Fruit fly (Drosophila melanogaster) whole organism, embryonic: ENCODE data around the gene Polr3G.

Source experiments
- CG10543 ChIP-seq: fragments of 200-800 bp; sonication (Bioruptor generic); optimal IDR thresholded peaks from 3 replicates; lab custom pipeline; 2017; ENCODE audit warnings: missing biosample characterization, mild to moderate bottlenecking, missing genetic modification characterization, moderate library complexity
- CG12769 ChIP-seq: fragments of 200-800 bp; sonication (Bioruptor generic); optimal IDR thresholded peaks from 2 replicates; lab custom pipeline; 2019; ENCODE audit warnings: missing biosample characterization, mild to moderate bottlenecking, missing genetic modification characterization, moderate library complexity
- CG13287 ChIP-seq: fragments of 200-800 bp; sonication (Bioruptor generic); IDR thresholded peaks from 2 replicates; pipeline ENCODE4 v1.3.6; 2022; ENCODE audit warnings: missing biosample characterization, missing genetic modification characterization; ENCODE audit not compliant: partially characterized antibody
- CG15073 ChIP-seq: fragments of 200-800 bp; sonication (Bioruptor generic); optimal IDR thresholded peaks from 2 replicates; lab custom pipeline; 2016; ENCODE audit warnings: missing biosample characterization, missing genetic modification characterization
- CG1647 ChIP-seq: fragments of 200-800 bp; sonication (Bioruptor generic); optimal IDR thresholded peaks from 3 replicates; lab custom pipeline; 2016; ENCODE audit warnings: missing biosample characterization, missing genetic modification characterization
- CG16779 ChIP-seq: fragments of 200-800 bp; sonication (Bioruptor generic); IDR thresholded peaks from 2 replicates; pipeline ENCODE4 v1.3.6; 2022; ENCODE audit warnings: missing biosample characterization, missing genetic modification characterization
- CG16813 ChIP-seq: fragments of 200-800 bp; sonication (Bioruptor generic); IDR thresholded peaks from 3 replicates; pipeline ENCODE4 v1.3.6; 2022; ENCODE audit warnings: missing biosample characterization, missing genetic modification characterization; ENCODE audit not compliant: partially characterized antibody
- CG2202 ChIP-seq: fragments of 200-800 bp; sonication (Bioruptor generic); optimal IDR thresholded peaks from 2 replicates; lab custom pipeline; 2018; ENCODE audit warnings: missing biosample characterization, mild to moderate bottlenecking, missing genetic modification characterization
- CG2712 ChIP-seq: fragments of 200-800 bp; optimal IDR thresholded peaks from 3 replicates; lab custom pipeline; 2019; ENCODE audit warnings: missing biosample characterization, mild to moderate bottlenecking, missing genetic modification characterization, moderate library complexity
- CG30020 ChIP-seq: fragments of 200-800 bp; optimal IDR thresholded peaks from 2 replicates; lab custom pipeline; 2019; ENCODE audit warnings: missing biosample characterization, mild to moderate bottlenecking, missing genetic modification characterization, moderate library complexity
- CG32532 ChIP-seq: fragments of 200-800 bp; sonication (Bioruptor generic); IDR thresholded peaks from 2 replicates; pipeline ENCODE4 v1.3.6; 2022; ENCODE audit warnings: missing biosample characterization, missing genetic modification characterization
- CG32767 ChIP-seq: fragments of 200-800 bp; sonication (Bioruptor generic); IDR thresholded peaks from 2 replicates; pipeline ENCODE4 v1.3.6; 2022; ENCODE audit warnings: missing biosample characterization, missing genetic modification characterization
- CG32772 ChIP-seq: fragments of 200-800 bp; sonication (Bioruptor generic); IDR thresholded peaks from 2 replicates; pipeline ENCODE4 v1.3.6; 2022; ENCODE audit warnings: missing biosample characterization, missing genetic modification characterization
- CG34224 ChIP-seq: fragments of 200-800 bp; sonication (Bioruptor generic); IDR thresholded peaks from 3 replicates; pipeline ENCODE4 v1.3.6; 2022; ENCODE audit warnings: missing biosample characterization, missing genetic modification characterization; ENCODE audit not compliant: partially characterized antibody
- CG34422 ChIP-seq: fragments of 200-800 bp; sonication (Bioruptor generic); IDR thresholded peaks from 3 replicates; pipeline ENCODE4 v1.3.6; 2022; ENCODE audit warnings: missing biosample characterization, missing genetic modification characterization
- CG42726 ChIP-seq: fragments of 200-800 bp; sonication (Bioruptor generic); IDR thresholded peaks from 2 replicates; pipeline ENCODE4 v1.3.6; 2022; ENCODE audit warnings: missing biosample characterization, missing genetic modification characterization; ENCODE audit not compliant: partially characterized antibody
- CG6175 ChIP-seq: fragments of 200-800 bp; sonication (Bioruptor generic); IDR thresholded peaks from 3 replicates; pipeline ENCODE4 v1.3.6; 2022; ENCODE audit warnings: missing biosample characterization, missing genetic modification characterization
- CG7745 ChIP-seq: fragments of 200-800 bp; sonication (Bioruptor generic); optimal IDR thresholded peaks from 2 replicates; lab custom pipeline; 2018; ENCODE audit warnings: missing biosample characterization, mild to moderate bottlenecking, missing genetic modification characterization, moderate library complexity
- CG8388 ChIP-seq: fragments of 200-800 bp; sonication (Bioruptor generic); optimal IDR thresholded peaks from 2 replicates; lab custom pipeline; 2019; ENCODE audit warnings: missing biosample characterization, mild to moderate bottlenecking, missing genetic modification characterization, moderate library complexity
- CG8765 ChIP-seq: fragments of 200-800 bp; sonication (Bioruptor generic); IDR thresholded peaks from 2 replicates; pipeline ENCODE4 v1.3.6; 2022; ENCODE audit warnings: missing biosample characterization, missing genetic modification characterization
- CG8924 ChIP-seq: fragments of 200-800 bp; optimal IDR thresholded peaks from 3 replicates; lab custom pipeline; 2019; ENCODE audit warnings: missing biosample characterization, mild to moderate bottlenecking, missing genetic modification characterization, moderate library complexity
- CTCF ChIP-seq: fragments of 200-800 bp; sonication (Bioruptor generic); optimal IDR thresholded peaks from 2 replicates; lab custom pipeline; 2017; ENCODE audit warnings: missing biosample characterization, mild to moderate bottlenecking, missing genetic modification characterization, moderate library complexity
- Eip74EF ChIP-seq, 2 experiments: fragments of 200-800 bp in 1 of 2; fragments of >200 bp in 1 of 2; sonication (Bioruptor generic) in 1 of 2; optimal IDR thresholded peaks; 2 replicates each; lab custom pipeline; 2017 to 2019; ENCODE audit warnings: missing biosample characterization in 2 of 2, missing genetic modification characterization in 2 of 2, mild to moderate bottlenecking in 1 of 2, moderate library complexity in 1 of 2
- HLHmδ ChIP-seq: fragments of 200-800 bp; sonication (Bioruptor generic); optimal IDR thresholded peaks from 2 replicates; lab custom pipeline; 2018; ENCODE audit warnings: missing biosample characterization, mild to moderate bottlenecking, missing genetic modification characterization, moderate library complexity
- Jarid2 ChIP-seq: fragments of 200-800 bp; sonication (Bioruptor generic); optimal IDR thresholded peaks from 3 replicates; lab custom pipeline; 2017; ENCODE audit warnings: mild to moderate bottlenecking, missing biosample characterization, missing genetic modification reagents, missing genetic modification characterization
- Med ChIP-seq: fragments of 200-800 bp; sonication (Bioruptor generic); peaks from one replicate; lab custom pipeline; 2016; ENCODE audit warnings: missing biosample characterization, missing genetic modification characterization, mild to moderate bottlenecking, inconsistent platforms, moderate library complexity
- Opbp ChIP-seq: fragments of 200-800 bp; sonication (Bioruptor generic); IDR thresholded peaks from 3 replicates; pipeline ENCODE4 v1.3.6; 2022; ENCODE audit warnings: missing biosample characterization, missing genetic modification characterization; ENCODE audit not compliant: partially characterized antibody
- Rfx ChIP-seq: fragments of 200-800 bp; sonication (Bioruptor generic); IDR thresholded peaks from 2 replicates; pipeline ENCODE4 v1.3.6; 2022; ENCODE audit warnings: missing biosample characterization, missing genetic modification characterization
- Scr ChIP-seq: fragments of 200-800 bp; sonication (Bioruptor generic); IDR thresholded peaks from 2 replicates; pipeline ENCODE4 v1.3.6; 2022; ENCODE audit warnings: missing biosample characterization, missing genetic modification characterization; ENCODE audit not compliant: partially characterized antibody
- Trl ChIP-seq, 3 experiments: fragments of >200 bp in 2 of 3; fragments of 200-800 bp in 1 of 3; sonication (Bioruptor generic) in 1 of 3; optimal IDR thresholded peaks; 2 replicates in 1 of 3; 3 replicates in 2 of 3; lab custom pipeline; 2016 to 2017; ENCODE audit warnings: missing biosample characterization in 1 of 3, missing genetic modification characterization in 1 of 3
- aop ChIP-seq: fragments of 200-800 bp; sonication (Bioruptor generic); IDR thresholded peaks from 2 replicates; pipeline ENCODE4 v1.3.6; 2022; ENCODE audit warnings: missing biosample characterization, missing genetic modification characterization
- ato ChIP-seq: fragments of 200-800 bp; sonication (Bioruptor generic); IDR thresholded peaks from 2 replicates; pipeline ENCODE4 v1.3.6; 2022; ENCODE audit warnings: missing biosample characterization, missing genetic modification characterization; ENCODE audit not compliant: partially characterized antibody
- bbx ChIP-seq: fragments of 200-800 bp; sonication (Bioruptor generic); IDR thresholded peaks from 2 replicates; pipeline ENCODE4 v1.3.6; 2022; ENCODE audit warnings: missing biosample characterization, missing genetic modification characterization; ENCODE audit not compliant: partially characterized antibody
- bigmax ChIP-seq: fragments of 200-800 bp; sonication (Bioruptor generic); optimal IDR thresholded peaks from 2 replicates; lab custom pipeline; 2018; ENCODE audit warnings: missing biosample characterization, mild to moderate bottlenecking, missing genetic modification characterization
- chinmo ChIP-seq: fragments of 200-800 bp; sonication (Bioruptor generic); IDR thresholded peaks from 4 replicates; pipeline ENCODE4 v1.3.6; 2022; ENCODE audit warnings: missing biosample characterization, missing genetic modification characterization; ENCODE audit not compliant: partially characterized antibody
- fd102C ChIP-seq: fragments of 200-800 bp; sonication (Bioruptor generic); optimal IDR thresholded peaks from 2 replicates; lab custom pipeline; 2018; ENCODE audit warnings: missing biosample characterization, mild to moderate bottlenecking, missing genetic modification characterization, moderate library complexity
- gcm ChIP-seq: fragments of 200-800 bp; sonication (Bioruptor generic); optimal IDR thresholded peaks from 2 replicates; lab custom pipeline; 2019; ENCODE audit warnings: missing biosample characterization, mild to moderate bottlenecking, missing genetic modification characterization, moderate library complexity
- insv ChIP-seq, 2 experiments: fragments of 200-800 bp; sonication (Bioruptor generic); optimal IDR thresholded peaks; 3 replicates each; lab custom pipeline; 2016 to 2018; ENCODE audit warnings: missing biosample characterization in 2 of 2, missing genetic modification characterization in 2 of 2
- kni ChIP-seq: fragments of 200-800 bp; sonication (Bioruptor generic); optimal IDR thresholded peaks from 3 replicates; lab custom pipeline; 2017; ENCODE audit warnings: mild to moderate bottlenecking, missing biosample characterization, missing genetic modification reagents, missing genetic modification characterization
- nmo ChIP-seq: fragments of 200-800 bp; sonication (Bioruptor generic); optimal IDR thresholded peaks from 2 replicates; lab custom pipeline; 2018; ENCODE audit warnings: missing biosample characterization, mild to moderate bottlenecking, missing genetic modification characterization, moderate library complexity
- nom ChIP-seq: fragments of 200-800 bp; sonication (Bioruptor generic); optimal IDR thresholded peaks from 2 replicates; lab custom pipeline; 2017; ENCODE audit warnings: missing biosample characterization, missing genetic modification characterization, mild to moderate bottlenecking, moderate library complexity, missing genetic modification reagents
- peb ChIP-seq: fragments of 200-800 bp; sonication (Bioruptor generic); IDR thresholded peaks from 2 replicates; pipeline ENCODE4 v1.3.6; 2022; ENCODE audit warnings: missing biosample characterization, missing genetic modification characterization
- pros ChIP-seq: fragments of 200-800 bp; sonication (Bioruptor generic); optimal IDR thresholded peaks from 3 replicates; lab custom pipeline; 2019; ENCODE audit warnings: missing biosample characterization, mild to moderate bottlenecking, missing genetic modification characterization, moderate library complexity
- psq ChIP-seq: fragments of 200-800 bp; sonication (Bioruptor generic); optimal IDR thresholded peaks from 2 replicates; lab custom pipeline; 2017; ENCODE audit warnings: missing biosample characterization, missing genetic modification characterization
- rib ChIP-seq: fragments of 200-800 bp; sonication (Bioruptor generic); IDR thresholded peaks from 2 replicates; pipeline ENCODE4 v1.3.6; 2022; ENCODE audit warnings: missing biosample characterization, missing genetic modification characterization
- sens ChIP-seq: fragments of 200-800 bp; sonication (Bioruptor generic); peaks from one replicate; lab custom pipeline; 2016; ENCODE audit warnings: missing biosample characterization, missing genetic modification characterization
- sim ChIP-seq: fragments of 200-800 bp; sonication (Bioruptor generic); IDR thresholded peaks from 2 replicates; pipeline ENCODE4 v1.3.6; 2022; ENCODE audit warnings: missing biosample characterization, missing genetic modification characterization
- tna ChIP-seq: fragments of 200-800 bp; sonication (Bioruptor generic); IDR thresholded peaks from 2 replicates; pipeline ENCODE4 v1.3.6; 2022; ENCODE audit warnings: missing biosample characterization, missing genetic modification characterization; ENCODE audit not compliant: partially characterized antibody

The Polr3G gene

dm6 chr3L:17379311-17379710 is 47.6 kb downstream of the Polr3G start, which contains the start of gene Cad74A (continued):
- TF ChIP-seq CG8388 (GFP tag; lab: Kevin White, UChicago) (no peak), CG32532 (GFP tag; lab: Robert Waterston, UW) (peak; percentile 52; the same call in 1 of the 2 replicates), Scr (GFP tag; lab: Robert Waterston, UW) (peak; percentile 18; the same call in 1 of the 2 replicates), Eip74EF (GFP tag; optimal IDR thresholded peaks at IDR 0.05; lab: Kevin White, UChicago) (peak in 1 of 2 experiments; percentile 5), CG2712 (tag; lab: Kevin White, UChicago) (peak; percentile 20), nom (GFP tag; lab: Kevin White, UChicago) (no peak), CG7745 (tag; lab: Kevin White, UChicago) (no peak), CG42726 (GFP tag; lab: Robert Waterston, UW) (peak; percentile 39; the same call in 1 of the 2 replicates), aop (GFP tag; lab: Robert Waterston, UW) (0 out of 2 replicates have a peak, but pooled peaks have one; percentile 2), gcm (GFP tag; lab: Kevin White, UChicago) (peak; percentile 37), nmo (GFP tag; lab: Kevin White, UChicago) (no peak), fd102C (GFP tag; lab: Kevin White, UChicago) (no peak), peb (no peak), CG16813 (GFP tag; lab: Robert Waterston, UW) (no peak), Jarid2 (peak; percentile 79), Trl (optimal IDR thresholded peaks at IDR 0.05; lab: Kevin White, UChicago) (peak; percentile 16 to 29), Trl (GFP tag; optimal IDR thresholded peaks at IDR 0.05; lab: Kevin White, UChicago) (peak; percentile 5), chinmo (GFP tag; lab: Robert Waterston, UW) (peak; percentile 97), CG34224 (GFP tag; lab: Robert Waterston, UW) (peak; percentile 30; the same call in 2 of the 3 replicates), CG8924 (peak; percentile 2), tna (0 out of 2 replicates have a peak, but pooled peaks have one; percentile 47), sim (GFP tag; lab: Robert Waterston, UW) (0 out of 2 replicates have a peak, but pooled peaks have one; percentile 52), CG32767 (GFP tag; lab: Robert Waterston, UW) (no peak), CG32772 (no peak), CG1647 (no peak), CG13287 (peak; percentile 57), CG34422 (GFP tag; lab: Robert Waterston, UW) (peak; percentile 70; the same call in 1 of the 3 replicates), sens (GFP tag; lab: Kevin White, UChicago) (peak; percentile 55), CG12769 (peak; percentile 57), CG16779 (GFP tag; lab: Robert Waterston, UW) (0 out of 2 replicates have a peak, but pooled peaks have one; percentile 31), CG8765 (0 out of 2 replicates have a peak, but pooled peaks have one; percentile 21), Rfx (GFP tag; lab: Robert Waterston, UW) (0 out of 2 replicates have a peak, but pooled peaks have one; percentile 19), HLHmδ (peak; percentile 27), pros (GFP tag; lab: Kevin White, UChicago) (peak; percentile 27), CG30020 (tag; lab: Kevin White, UChicago) (no peak), bbx (GFP tag; lab: Robert Waterston, UW) (peak; percentile 30; the same call in 1 of the 2 replicates), CG6175 (0 out of 3 replicates have a peak, but pooled peaks have one; percentile 44), Opbp (GFP tag; lab: Robert Waterston, UW) (peak; percentile 50; the same call in 1 of the 3 replicates), bigmax (GFP tag; lab: Kevin White, UChicago) (no peak), Med (GFP tag; lab: Kevin White, UChicago) (no peak), CTCF (peak; percentile 23), psq (GFP tag; lab: Kevin White, UChicago) (peak; percentile 17), CG2202 (tag; lab: Kevin White, UChicago) (no peak), rib (peak; percentile 76), CG10543 (GFP tag; lab: Kevin White, UChicago) (peak; percentile 15), insv (GFP tag; optimal IDR thresholded peaks at IDR 0.05; lab: Kevin White, UChicago) (peak in 1 of 2 experiments; percentile 81), CG15073 (GFP tag; lab: Kevin White, UChicago) (peak; percentile 22), ato (GFP tag; lab: Robert Waterston, UW) (peak; percentile 49; the same call in 1 of the 2 replicates), kni (GFP tag; lab: Kevin White, UChicago) (peak; percentile 63)
